Worm (Caenorhabditis elegans): ENCODE measurements around the gene T05D4.5.

Gene T05D4.5

DNA sequence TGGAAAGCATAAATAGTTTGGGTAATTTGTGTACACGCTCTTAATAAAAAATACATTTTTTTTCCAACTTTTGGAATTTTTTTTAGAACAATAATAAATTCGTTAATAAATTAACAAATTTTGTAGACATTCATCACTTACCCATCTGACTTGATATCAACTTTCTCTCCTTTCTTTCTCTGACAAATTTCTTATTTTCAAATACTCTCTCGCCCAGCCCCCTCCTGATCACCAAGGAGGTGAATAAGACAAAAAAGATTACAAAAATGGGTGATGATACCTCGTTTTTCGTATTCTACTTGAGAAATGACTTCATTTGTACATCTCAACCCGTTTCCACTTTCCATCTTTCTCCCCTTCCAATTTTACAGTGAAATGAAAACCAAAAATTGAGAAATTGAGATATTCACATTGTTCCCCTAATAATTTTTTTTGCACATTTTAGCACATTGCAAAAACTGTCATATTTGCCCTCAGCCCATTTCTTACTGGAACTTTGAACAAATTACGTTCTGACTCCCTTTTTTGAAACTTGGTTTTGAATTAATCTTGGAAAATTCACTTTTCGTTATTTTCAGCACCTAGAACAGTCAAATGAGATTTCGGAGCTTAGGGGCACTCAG is 4.9 kb upstream of the T05D4.5 start, which contains the start of gene osm-7:
osm-7 (plus strand) TSS at position 573 of the 623 bp plus-strand sequence.
- no peak for TF ChIP-seq ztf-22 (GFP tag; optimal IDR thresholded peaks at IDR 0.05)
- TF ChIP-seq nfyb-1 (GFP tag; IDR thresholded peaks at IDR 0.05), result no peak
- no peak for TF ChIP-seq Y67H2A.10 (GFP tag; conservative IDR thresholded peaks at IDR 0.05)
- no peak for TF ChIP-seq nfya-2 (GFP tag; IDR thresholded peaks at IDR 0.05)
- TF ChIP-seq Y95B8A.8 (GFP tag; IDR thresholded peaks at IDR 0.05), result no peak
- no peak for TF ChIP-seq gei-17 (GFP tag; optimal IDR thresholded peaks at IDR 0.05)
- TF ChIP-seq ZK185.1 (tag; optimal IDR thresholded peaks at IDR 0.05; ENCODE audit: poor library complexity, severe bottlenecking), result no peak
- no peak for TF ChIP-seq attf-6 (GFP tag; IDR thresholded peaks at IDR 0.05)
- TF ChIP-seq F57A8.1 (GFP tag; optimal IDR thresholded peaks at IDR 0.05), result no peak
- no peak for TF ChIP-seq lin-26 (GFP tag; IDR thresholded peaks at IDR 0.05)
- TF ChIP-seq repo-1 (tag; optimal IDR thresholded peaks at IDR 0.05), result no peak

DNA sequence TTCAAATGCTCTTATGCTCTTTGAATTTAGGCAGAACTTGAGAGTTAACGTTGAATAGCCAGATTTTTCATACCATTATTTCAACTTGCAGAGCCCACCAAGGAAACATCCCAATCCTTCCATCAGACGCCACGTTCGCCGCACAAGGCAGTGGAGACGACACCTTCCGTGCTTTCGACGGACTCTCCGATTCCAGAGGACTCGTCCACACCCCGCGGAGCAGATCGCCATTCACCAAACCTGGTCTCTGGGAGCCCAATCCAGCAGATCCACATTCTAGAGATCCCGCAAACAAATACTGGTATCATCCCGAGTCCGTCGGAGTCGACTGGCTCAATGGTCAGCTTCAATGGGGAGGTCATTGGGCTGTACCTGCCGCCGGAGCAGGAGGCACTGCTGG is 562 bp upstream of the T05D4.5 start:
- TF ChIP-seq F39B2.1 (GFP tag; IDR thresholded peaks at IDR 0.05), result no peak
- no peak for TF ChIP-seq F49E8.2 (tag; optimal IDR thresholded peaks at IDR 0.05; ENCODE audit: insufficient read depth)
- TF ChIP-seq aptf-2 (GFP tag; conservative IDR thresholded peaks at IDR 0.05), result 0 out of 2 replicates have a peak, but pooled peaks have one; percentile 12
- peak; percentile 80 for TF ChIP-seq zfh-2 (GFP tag; conservative IDR thresholded peaks at IDR 0.05)

DNA sequence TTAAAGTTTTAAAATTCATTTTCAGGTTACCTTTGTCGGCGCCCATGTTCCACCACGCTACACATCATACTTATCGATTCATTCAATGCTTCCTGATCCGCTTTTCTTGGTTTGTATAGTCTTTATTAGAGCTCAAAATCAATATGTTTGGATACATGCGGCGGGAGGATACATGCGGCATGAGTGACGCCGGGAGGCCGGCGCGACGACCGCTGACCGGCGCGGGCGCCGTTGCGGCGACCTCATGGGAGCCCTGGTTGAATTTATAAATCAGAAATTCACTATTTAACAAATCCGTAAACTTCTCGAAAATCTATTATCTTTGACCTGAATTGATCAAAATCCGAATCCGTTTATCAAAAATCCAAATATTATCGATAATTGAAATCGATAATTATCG is 1.1 kb downstream of the T05D4.5 start:
- TF ChIP-seq lir-1 (GFP tag; conservative IDR thresholded peaks at IDR 0.05) (no peak), ztf-26 (tag; optimal IDR thresholded peaks at IDR 0.05) (no peak), B0019.2 (GFP tag; conservative IDR thresholded peaks at IDR 0.05) (no peak), ets-4 (GFP tag; optimal IDR thresholded peaks at IDR 0.05) (no peak), tbp1 (GFP tag; optimal IDR thresholded peaks at IDR 0.05) (no peak), zfh-2 (GFP tag; conservative IDR thresholded peaks at IDR 0.05) (peak; percentile 80), egrh-3 (GFP tag; IDR thresholded peaks at IDR 0.05) (peak; percentile 18; the same call in 1 of the 2 replicates)

DNA sequence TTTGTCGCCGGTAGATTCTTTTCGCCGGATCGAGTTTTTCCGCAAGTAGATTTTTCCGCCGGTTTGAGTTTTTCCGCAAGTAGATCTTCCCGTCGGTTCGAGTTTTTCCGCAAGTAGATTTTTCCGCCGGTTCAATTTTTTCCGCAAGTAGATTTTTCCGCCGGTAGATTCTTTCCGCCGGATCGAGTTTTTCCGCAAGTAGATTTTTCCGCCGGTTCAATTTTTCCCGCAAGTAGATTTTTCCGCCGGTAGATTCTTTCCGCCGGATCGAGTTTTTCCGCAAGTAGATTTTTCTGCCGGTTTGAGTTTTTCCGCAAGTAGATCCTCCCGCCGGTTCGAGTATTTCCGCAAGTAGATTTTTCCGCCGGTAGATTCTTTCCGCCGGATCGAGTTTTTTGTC is 4.5 kb downstream of the T05D4.5 start:
- TF ChIP-seq cebp-2 (GFP tag; IDR thresholded peaks at IDR 0.05) (0 out of 2 replicates have a peak, but pooled peaks have one; percentile 39), D2030.7 (GFP tag; IDR thresholded peaks at IDR 0.05) (0 out of 2 replicates have a peak, but pooled peaks have one; percentile 14), ztf-28 (GFP tag; IDR thresholded peaks at IDR 0.05) (peak; percentile 38; the same call in 1 of the 2 replicates), egl-18 (GFP tag; IDR thresholded peaks at IDR 0.05) (peak; percentile 77; the same call in 1 of the 2 replicates)

DNA sequence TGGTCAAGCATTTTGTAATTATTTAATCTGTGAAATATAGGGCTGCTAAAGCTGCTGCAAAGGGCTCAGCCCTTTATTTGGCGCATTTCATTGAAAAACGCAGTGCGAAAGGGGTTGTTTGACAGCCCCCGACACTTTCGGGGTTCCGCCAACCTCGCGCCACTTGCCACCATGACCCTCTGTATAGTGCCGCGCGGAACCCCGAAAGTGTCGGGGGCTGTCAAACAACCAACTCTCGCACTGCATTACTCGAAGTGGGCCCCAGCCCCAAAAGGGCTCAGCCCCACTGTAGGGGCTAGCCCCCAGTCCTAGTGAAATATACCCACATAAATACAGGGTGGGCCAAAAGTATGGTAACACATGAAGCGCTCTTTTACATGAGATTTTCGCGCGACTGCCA is 19.6 kb downstream of the T05D4.5 start:
- TF ChIP-seq snpc-4 (GFP tag; optimal IDR thresholded peaks at IDR 0.05), result no peak
- peak in 2 of 4 experiments; percentile 36 to 84 for TF ChIP-seq snpc-4 (tag; optimal IDR thresholded peaks at IDR 0.05)
- TF ChIP-seq zfh-2 (GFP tag; conservative IDR thresholded peaks at IDR 0.05), result no peak
- 0 out of 2 replicates have a peak, but pooled peaks have one; percentile 18 for TF ChIP-seq pbrm-1 (GFP tag; IDR thresholded peaks at IDR 0.05)
- TF ChIP-seq snpc-1.1 (tag; optimal IDR thresholded peaks at IDR 0.05; ENCODE audit: insufficient read depth), result peak; percentile 24

DNA sequence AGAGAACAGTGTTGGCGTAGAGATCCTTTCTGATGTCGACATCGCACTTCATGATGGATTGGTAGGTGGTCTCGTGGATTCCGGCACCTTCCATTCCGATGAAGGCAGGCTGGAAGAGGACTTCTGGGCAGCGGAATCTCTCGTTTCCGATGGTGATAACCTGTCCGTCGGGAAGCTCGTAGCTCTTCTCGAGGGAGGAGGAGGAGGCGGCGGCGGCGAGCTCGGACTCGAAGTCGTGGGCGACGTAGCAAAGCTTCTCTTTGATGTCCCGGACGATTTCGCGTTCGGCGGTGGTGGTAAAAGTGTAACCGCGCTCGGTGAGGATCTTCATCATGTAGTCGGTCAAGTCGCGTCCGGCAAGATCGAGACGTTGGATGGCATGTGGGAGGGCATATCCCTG is 24.2 kb downstream of the T05D4.5 start:
- TF ChIP-seq nfya-2 (GFP tag; IDR thresholded peaks at IDR 0.05), result no peak
- no peak for TF ChIP-seq ceh-40 (GFP tag; IDR thresholded peaks at IDR 0.05)
- TF ChIP-seq snpc-1.3 (tag; optimal IDR thresholded peaks at IDR 0.05; ENCODE audit: insufficient read depth), result no peak
- TF ChIP-seq lin-35 (GFP tag; optimal IDR thresholded peaks at IDR 0.05), result no peak
- no peak for TF ChIP-seq Y79H2A.3 (GFP tag; conservative IDR thresholded peaks at IDR 0.05)
- TF ChIP-seq fkh-3 (tag; optimal IDR thresholded peaks at IDR 0.05), result no peak
- TF ChIP-seq egl-44 (GFP tag; IDR thresholded peaks at IDR 0.05), result no peak
- TF ChIP-seq cebp-2 (GFP tag; IDR thresholded peaks at IDR 0.05), result 0 out of 2 replicates have a peak, but pooled peaks have one; percentile 36
- TF ChIP-seq attf-6 (GFP tag; IDR thresholded peaks at IDR 0.05), result no peak
- TF ChIP-seq zfh-2 (GFP tag; conservative IDR thresholded peaks at IDR 0.05), result peak; percentile 85
- TF ChIP-seq die-1 (tag; optimal IDR thresholded peaks at IDR 0.05), result no peak
- TF ChIP-seq ceh-91 (GFP tag; IDR thresholded peaks at IDR 0.05), result no peak
- TF ChIP-seq rec-8 (tag; optimal IDR thresholded peaks at IDR 0.05), result no peak
- TF ChIP-seq egrh-3 (GFP tag; IDR thresholded peaks at IDR 0.05), result peak; percentile 64; the same call in 1 of the 2 replicates
